Fruit fly (Drosophila melanogaster) whole organism, embryonic: Measurements from ENCODE around the gene SCCRO.
A peak's percentile ranks its signal among the peaks of the same experiment; 100 is the strongest.

Source experiments
- Ada2b ChIP-seq: fragments of 200-800 bp; sonication (Bioruptor generic); IDR thresholded peaks from 2 replicates; pipeline ENCODE4 v1.3.6; 2022; ENCODE audit warnings: missing biosample characterization, missing genetic modification characterization
- Asciz ChIP-seq: fragments of 200-800 bp; sonication (Bioruptor generic); optimal IDR thresholded peaks from 2 replicates; lab custom pipeline; 2017; ENCODE audit warnings: missing biosample characterization, mild to moderate bottlenecking, missing genetic modification characterization, missing genetic modification reagents
- B-H1 ChIP-seq: fragments of 200-800 bp; sonication (Bioruptor generic); IDR thresholded peaks from 3 replicates; pipeline ENCODE4 v1.3.6; 2022; ENCODE audit warnings: missing biosample characterization, missing genetic modification characterization
- B-H2 ChIP-seq: fragments of 200-800 bp; sonication (Bioruptor generic); optimal IDR thresholded peaks from 2 replicates; lab custom pipeline; 2018; ENCODE audit warnings: missing biosample characterization, mild to moderate bottlenecking, missing genetic modification characterization
- Blimp-1 ChIP-seq: fragments of 200-800 bp; sonication (Bioruptor generic); optimal IDR thresholded peaks from 3 replicates; lab custom pipeline; 2018; ENCODE audit warnings: missing biosample characterization, missing genetic modification characterization, mild to moderate bottlenecking, moderate library complexity, missing genetic modification reagents
- CG10274 ChIP-seq: fragments of 200-800 bp; sonication (Bioruptor generic); optimal IDR thresholded peaks from 3 replicates; lab custom pipeline; 2017; ENCODE audit warnings: missing biosample characterization, mild to moderate bottlenecking, missing genetic modification characterization
- CG10654 ChIP-seq: fragments of 200-800 bp; sonication (Bioruptor generic); optimal IDR thresholded peaks from 2 replicates; lab custom pipeline; 2016; ENCODE audit warnings: missing biosample characterization, missing genetic modification characterization
- CG11247 ChIP-seq: fragments of 200-800 bp; sonication (Bioruptor generic); IDR thresholded peaks from 2 replicates; pipeline ENCODE4 v1.3.6; 2022; ENCODE audit warnings: missing biosample characterization, missing genetic modification characterization
- CG11456 ChIP-seq: fragments of 200-800 bp; sonication (Bioruptor generic); IDR thresholded peaks from 3 replicates; pipeline ENCODE4 v1.3.6; 2022; ENCODE audit warnings: missing biosample characterization, missing genetic modification characterization
- CG12391 ChIP-seq: fragments of 200-800 bp; sonication (Bioruptor generic); optimal IDR thresholded peaks from 3 replicates; lab custom pipeline; 2018; ENCODE audit warnings: missing biosample characterization, mild to moderate bottlenecking, missing genetic modification characterization, moderate library complexity
- CG15479 ChIP-seq: fragments of 200-800 bp; sonication (Bioruptor generic); optimal IDR thresholded peaks from 3 replicates; lab custom pipeline; 2019; ENCODE audit warnings: missing biosample characterization, mild to moderate bottlenecking, missing genetic modification characterization, moderate library complexity
- CG16813 ChIP-seq: fragments of 200-800 bp; sonication (Bioruptor generic); IDR thresholded peaks from 3 replicates; pipeline ENCODE4 v1.3.6; 2022; ENCODE audit warnings: missing biosample characterization, missing genetic modification characterization; ENCODE audit not compliant: partially characterized antibody
- CG18599 ChIP-seq: fragments of 200-800 bp; sonication (Bioruptor generic); optimal IDR thresholded peaks from 3 replicates; lab custom pipeline; 2017; ENCODE audit warnings: missing biosample characterization, missing genetic modification characterization, mild to moderate bottlenecking, moderate library complexity, missing genetic modification reagents
- CG3847 ChIP-seq: fragments of 200-800 bp; sonication (Bioruptor generic); IDR thresholded peaks from 2 replicates; pipeline ENCODE4 v1.3.6; 2022; ENCODE audit warnings: missing biosample characterization, missing genetic modification characterization
- CG4424 ChIP-seq: fragments of 200-800 bp; sonication (Bioruptor generic); optimal IDR thresholded peaks from 3 replicates; lab custom pipeline; 2016; ENCODE audit warnings: missing biosample characterization, missing genetic modification characterization
- CG4854 ChIP-seq: fragments of 200-800 bp; sonication (Bioruptor generic); optimal IDR thresholded peaks from 2 replicates; lab custom pipeline; 2016; ENCODE audit warnings: missing biosample characterization, missing genetic modification characterization, inconsistent platforms
- CG7745 ChIP-seq: fragments of 200-800 bp; sonication (Bioruptor generic); optimal IDR thresholded peaks from 2 replicates; lab custom pipeline; 2018; ENCODE audit warnings: missing biosample characterization, mild to moderate bottlenecking, missing genetic modification characterization, moderate library complexity
- Dbx ChIP-seq: fragments of 200-800 bp; sonication (Bioruptor generic); IDR thresholded peaks from 3 replicates; pipeline ENCODE4 v1.3.6; 2022; ENCODE audit warnings: missing biosample characterization, missing genetic modification characterization
- GATAe ChIP-seq: fragments of 200-800 bp; sonication (Bioruptor generic); conservative IDR thresholded peaks from 2 replicates; pipeline ENCODE4 v1.3.6; 2022; ENCODE audit warnings: missing biosample characterization, missing genetic modification characterization
- H2.0 ChIP-seq: fragments of 200-800 bp; sonication (Bioruptor generic); IDR thresholded peaks from 2 replicates; pipeline ENCODE4 v1.3.6; 2022; ENCODE audit warnings: missing biosample characterization, missing genetic modification characterization
- Hey ChIP-seq: fragments of 200-800 bp; sonication (Bioruptor generic); optimal IDR thresholded peaks from 3 replicates; lab custom pipeline; 2018; ENCODE audit warnings: missing biosample characterization, mild to moderate bottlenecking, missing genetic modification characterization
- Med ChIP-seq: fragments of 200-800 bp; sonication (Bioruptor generic); peaks from one replicate; lab custom pipeline; 2016; ENCODE audit warnings: missing biosample characterization, missing genetic modification characterization, mild to moderate bottlenecking, inconsistent platforms, moderate library complexity
- NFAT ChIP-seq: fragments of 200-800 bp; sonication (Bioruptor generic); IDR thresholded peaks from 2 replicates; pipeline ENCODE4 v1.3.6; 2022; ENCODE audit warnings: missing biosample characterization, missing genetic modification characterization
- Poxn ChIP-seq: fragments of 200-800 bp; sonication (Bioruptor generic); IDR thresholded peaks from 2 replicates; pipeline ENCODE4 v1.3.6; 2022; ENCODE audit warnings: missing biosample characterization, missing genetic modification characterization
- Ptx1 ChIP-seq: fragments of 200-800 bp; sonication (Bioruptor generic); IDR thresholded peaks from 2 replicates; pipeline ENCODE4 v1.3.6; 2022; ENCODE audit warnings: missing biosample characterization, missing genetic modification characterization
- Sry-β ChIP-seq: fragments of 200-800 bp; sonication (Bioruptor generic); optimal IDR thresholded peaks from 2 replicates; lab custom pipeline; 2018; ENCODE audit warnings: missing biosample characterization, mild to moderate bottlenecking, missing genetic modification characterization, moderate library complexity
- TFAM ChIP-seq: fragments of 200-800 bp; sonication (Bioruptor generic); optimal IDR thresholded peaks from 2 replicates; lab custom pipeline; 2017; ENCODE audit warnings: missing biosample characterization, missing genetic modification characterization, inconsistent platforms
- YL-1 ChIP-seq: fragments of 200-800 bp; sonication (Bioruptor generic); optimal IDR thresholded peaks from 3 replicates; lab custom pipeline; 2017; ENCODE audit warnings: missing biosample characterization, mild to moderate bottlenecking, missing genetic modification characterization
- ash1 ChIP-seq: fragments of 200-800 bp; sonication (Bioruptor generic); optimal IDR thresholded peaks from 2 replicates; lab custom pipeline; 2018; ENCODE audit warnings: missing biosample characterization, mild to moderate bottlenecking, missing genetic modification characterization
- crc ChIP-seq: fragments of 200-800 bp; sonication (Bioruptor generic); optimal IDR thresholded peaks from 2 replicates; lab custom pipeline; 2016; ENCODE audit warnings: missing biosample characterization, missing genetic modification characterization
- crp ChIP-seq, 2 experiments: fragments of 200-800 bp; sonication (Bioruptor generic); optimal IDR thresholded peaks; 2 replicates in 1 of 2; 3 replicates in 1 of 2; lab custom pipeline; 2017; ENCODE audit warnings: missing biosample characterization in 2 of 2, missing genetic modification characterization in 2 of 2, mild to moderate bottlenecking in 1 of 2, moderate library complexity in 1 of 2
- ems ChIP-seq: fragments of 200-800 bp; sonication (Bioruptor generic); optimal IDR thresholded peaks from 3 replicates; lab custom pipeline; 2016; ENCODE audit warnings: missing biosample characterization, missing genetic modification characterization
- exex ChIP-seq: fragments of 200-800 bp; sonication (Bioruptor generic); optimal IDR thresholded peaks from 4 replicates; lab custom pipeline; 2018; ENCODE audit warnings: missing biosample characterization, mild to moderate bottlenecking, missing genetic modification characterization, moderate library complexity
- hb ChIP-seq: fragments of 200-800 bp; sonication (Bioruptor generic); IDR thresholded peaks from 3 replicates; pipeline ENCODE4 v1.3.6; 2022; ENCODE audit warnings: missing biosample characterization, missing genetic modification characterization; ENCODE audit not compliant: partially characterized antibody
- jigr1 ChIP-seq: fragments of 200-800 bp; sonication (Bioruptor generic); IDR thresholded peaks from 3 replicates; pipeline ENCODE4 v1.3.6; 2022; ENCODE audit warnings: missing biosample characterization, missing genetic modification characterization
- org-1 ChIP-seq: fragments of 200-800 bp; sonication (Bioruptor generic); optimal IDR thresholded peaks from 2 replicates; lab custom pipeline; 2017; ENCODE audit warnings: missing biosample characterization, missing genetic modification characterization
- pan ChIP-seq, 4 experiments: fragments of >200 bp in 3 of 4; fragments of 200-800 bp in 1 of 4; sonication (Bioruptor generic) in 1 of 4; optimal IDR thresholded peaks in 3 of 4; IDR thresholded peaks in 1 of 4; 2 replicates each; pipeline versions ENCODE4 v1.3.6 to Lab custom; 2017 to 2022; ENCODE audit warnings: missing biosample characterization in 2 of 4, missing genetic modification characterization in 2 of 4, mixed read lengths in 1 of 4
- peb ChIP-seq: fragments of 200-800 bp; sonication (Bioruptor generic); IDR thresholded peaks from 2 replicates; pipeline ENCODE4 v1.3.6; 2022; ENCODE audit warnings: missing biosample characterization, missing genetic modification characterization
- pita ChIP-seq: fragments of 200-800 bp; sonication (Bioruptor generic); optimal IDR thresholded peaks from 2 replicates; lab custom pipeline; 2017; ENCODE audit warnings: missing biosample characterization, mild to moderate bottlenecking, missing genetic modification characterization
- pros ChIP-seq: fragments of 200-800 bp; sonication (Bioruptor generic); optimal IDR thresholded peaks from 3 replicates; lab custom pipeline; 2019; ENCODE audit warnings: missing biosample characterization, mild to moderate bottlenecking, missing genetic modification characterization, moderate library complexity
- sens ChIP-seq: fragments of 200-800 bp; sonication (Bioruptor generic); peaks from one replicate; lab custom pipeline; 2016; ENCODE audit warnings: missing biosample characterization, missing genetic modification characterization
- sens-2 ChIP-seq: fragments of 200-800 bp; sonication (Bioruptor generic); IDR thresholded peaks from 2 replicates; pipeline ENCODE4 v1.3.6; 2022; ENCODE audit warnings: missing biosample characterization, missing genetic modification characterization
- slou ChIP-seq: fragments of 200-800 bp; sonication (Bioruptor generic); optimal IDR thresholded peaks from 3 replicates; lab custom pipeline; 2016; ENCODE audit warnings: missing biosample characterization, missing genetic modification characterization
- tna ChIP-seq: fragments of 200-800 bp; sonication (Bioruptor generic); IDR thresholded peaks from 2 replicates; pipeline ENCODE4 v1.3.6; 2022; ENCODE audit warnings: missing biosample characterization, missing genetic modification characterization; ENCODE audit not compliant: partially characterized antibody
- trem ChIP-seq: fragments of 200-800 bp; optimal IDR thresholded peaks from 3 replicates; lab custom pipeline; 2019; ENCODE audit warnings: missing biosample characterization, mild to moderate bottlenecking, missing genetic modification characterization, moderate library complexity
- twi ChIP-seq: fragments of 200-800 bp; optimal IDR thresholded peaks from 2 replicates; lab custom pipeline; 2019; ENCODE audit warnings: missing biosample characterization, mild to moderate bottlenecking, missing genetic modification characterization, moderate library complexity
- vvl ChIP-seq: fragments of 200-800 bp; sonication (Bioruptor generic); IDR thresholded peaks from 2 replicates; pipeline ENCODE4 v1.3.6; 2022; ENCODE audit warnings: missing biosample characterization, missing genetic modification characterization
- wor ChIP-seq: fragments of 200-800 bp; sonication (Bioruptor generic); IDR thresholded peaks from 2 replicates; pipeline ENCODE4 v1.3.6; 2022; ENCODE audit warnings: missing biosample characterization, missing genetic modification characterization
- z ChIP-seq: fragments of 200-800 bp; sonication (Bioruptor generic); IDR thresholded peaks from 3 replicates; pipeline ENCODE4 v1.3.6; 2022; ENCODE audit warnings: missing biosample characterization, missing genetic modification characterization

SCCRO gene

dm6 chr3L:15531423-15532325 is 31.6 kb upstream of the SCCRO start, which contains the start of gene CG43248:
TSS of gene CG43248 (minus strand) at chr3L:15531473.
- no peak for TF ChIP-seq jigr1 (GFP tag; lab: Robert Waterston, UW)
- peak; percentile 21 for TF ChIP-seq Hey (tag; lab: Kevin White, UChicago)
- no peak for TF ChIP-seq hb (GFP tag; lab: Robert Waterston, UW)
- no peak for TF ChIP-seq pros (GFP tag; lab: Kevin White, UChicago)
- TF ChIP-seq exex (tag; lab: Kevin White, UChicago) = peak; percentile 82
- TF ChIP-seq pan (optimal IDR thresholded peaks at IDR 0.05; lab: Kevin White, UChicago) = no peak
- TF ChIP-seq pan (GFP tag; optimal IDR thresholded peaks at IDR 0.05 in 1 of 2, IDR thresholded peaks at IDR 0.05 in 1 of 2) = no peak
- TF ChIP-seq CG12391 = no peak
- TF ChIP-seq sens (GFP tag; lab: Kevin White, UChicago) = peak; percentile 77
- TF ChIP-seq vvl (GFP tag; lab: Robert Waterston, UW) = peak; percentile 32; the same call in 1 of the 2 replicates
- no peak for TF ChIP-seq trem (tag; lab: Kevin White, UChicago)
- TF ChIP-seq CG4424 (GFP tag; lab: Kevin White, UChicago) = no peak
- no peak for TF ChIP-seq TFAM (GFP tag; lab: Kevin White, UChicago)
- no peak for TF ChIP-seq sens-2 (GFP tag; lab: Robert Waterston, UW)
- TF ChIP-seq B-H1 (GFP tag; lab: Robert Waterston, UW) = no peak
- no peak for TF ChIP-seq ash1 (GFP tag; lab: Kevin White, UChicago)
- TF ChIP-seq z (GFP tag; lab: Robert Waterston, UW) = no peak
- no peak for TF ChIP-seq Dbx
- peak; percentile 11 for TF ChIP-seq Med (GFP tag; lab: Kevin White, UChicago)
- TF ChIP-seq CG11456 (GFP tag; lab: Robert Waterston, UW) = no peak
- TF ChIP-seq Asciz (GFP tag; lab: Kevin White, UChicago) = no peak
- no peak for TF ChIP-seq YL-1 (GFP tag; lab: Kevin White, UChicago)
- no peak for TF ChIP-seq H2.0 (GFP tag; lab: Robert Waterston, UW)
- TF ChIP-seq wor (GFP tag; lab: Robert Waterston, UW) = no peak
- no peak for TF ChIP-seq Ptx1 (GFP tag; lab: Robert Waterston, UW)
- no peak for TF ChIP-seq crp (GFP tag; optimal IDR thresholded peaks at IDR 0.05; lab: Kevin White, UChicago)
- no peak for TF ChIP-seq org-1 (GFP tag; lab: Kevin White, UChicago)
- TF ChIP-seq CG3847 (GFP tag; lab: Robert Waterston, UW) = no peak
- TF ChIP-seq CG16813 (GFP tag; lab: Robert Waterston, UW) = no peak
- TF ChIP-seq CG18599 (GFP tag; lab: Kevin White, UChicago) = no peak
- no peak for TF ChIP-seq crc (GFP tag; lab: Kevin White, UChicago)
- TF ChIP-seq CG7745 (tag; lab: Kevin White, UChicago) = peak; percentile 54
- TF ChIP-seq peb (GFP tag; lab: Robert Waterston, UW) = no peak
- TF ChIP-seq twi = peak; percentile 11
- no peak for TF ChIP-seq CG11247 (GFP tag; lab: Robert Waterston, UW)
- TF ChIP-seq Sry-β (GFP tag; lab: Kevin White, UChicago) = no peak
- no peak for TF ChIP-seq ems (GFP tag; lab: Kevin White, UChicago)
- no peak for TF ChIP-seq pita (GFP tag; lab: Kevin White, UChicago)
- TF ChIP-seq GATAe (GFP tag; lab: Robert Waterston, UW) = no peak
- peak; percentile 30 for TF ChIP-seq Blimp-1 (GFP tag; lab: Kevin White, UChicago)
- no peak for TF ChIP-seq slou (GFP tag; lab: Kevin White, UChicago)
- TF ChIP-seq Poxn (GFP tag; lab: Robert Waterston, UW) = no peak
- TF ChIP-seq CG10274 (GFP tag; lab: Kevin White, UChicago) = peak; percentile 61
- no peak for TF ChIP-seq B-H2 (GFP tag; lab: Kevin White, UChicago)
- no peak for TF ChIP-seq Ada2b (GFP tag; lab: Robert Waterston, UW)
- TF ChIP-seq NFAT = no peak
- TF ChIP-seq CG15479 (GFP tag; lab: Kevin White, UChicago) = peak; percentile 42
- no peak for TF ChIP-seq CG4854 (GFP tag; lab: Kevin White, UChicago)
- no peak for TF ChIP-seq tna (GFP tag; lab: Robert Waterston, UW)
- TF ChIP-seq CG10654 = no peak
